Worm (Caenorhabditis elegans): Measurements from ENCODE around the gene mvb-12.

DNA sequence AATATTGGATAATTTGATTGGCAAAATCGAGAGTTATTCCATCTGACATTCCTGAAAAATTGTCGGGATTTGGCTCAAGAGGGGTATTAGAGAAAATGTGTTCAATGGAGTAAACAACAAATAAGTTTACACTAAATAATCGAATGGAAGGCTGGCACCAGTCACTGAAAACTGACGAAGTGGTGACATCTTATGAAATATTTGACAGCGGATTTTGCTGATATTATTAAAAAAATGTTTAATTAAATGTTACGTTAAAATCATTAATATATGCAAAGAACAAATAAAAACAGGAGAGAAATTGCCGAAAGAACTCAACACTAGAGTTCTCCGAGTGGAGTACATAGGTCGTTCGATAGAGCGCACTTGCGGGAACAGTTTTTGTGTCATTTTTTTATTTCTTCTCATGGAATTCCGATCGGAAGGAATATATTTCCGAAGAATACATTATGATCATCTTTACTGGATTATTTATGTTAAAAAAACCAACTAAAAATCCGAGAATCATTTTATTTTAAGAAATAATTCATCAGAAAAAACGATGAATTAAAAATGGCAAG lies 44.7 kb upstream of the mvb-12 start, which contains the start of gene tag-322:
- no peak for TF ChIP-seq pha-4 (tag; optimal IDR thresholded peaks at IDR 0.05)
- TF ChIP-seq ceh-48 (tag; optimal IDR thresholded peaks at IDR 0.05) = no peak
- no peak for TF ChIP-seq ama-1 (optimal IDR thresholded peaks at IDR 0.05)

Data from whole organism, late embryonic.